In the genomic region with DNA sequence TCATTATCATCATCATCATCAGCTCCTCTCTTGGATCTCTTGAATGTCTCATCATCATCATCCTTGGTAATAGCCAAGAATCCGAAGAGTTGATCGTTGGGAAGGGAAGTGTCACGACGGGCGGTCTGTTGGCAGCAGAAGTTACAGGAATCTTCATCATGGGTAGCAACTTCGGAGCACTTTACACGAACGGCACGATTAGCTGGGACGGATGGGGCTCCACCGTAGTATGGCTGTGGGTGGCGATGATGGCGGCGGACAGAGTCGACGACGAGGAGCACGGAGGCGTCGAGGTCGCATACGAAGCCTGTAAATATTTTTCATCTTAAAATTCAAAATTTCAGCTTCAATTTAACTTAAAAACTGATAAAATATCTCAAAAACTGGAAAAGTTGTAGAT, we compare ENCODE assay signal across 2 worm cellular contexts.
TF ChIP-seq lines count a peak whose summit lies in the region.

No protein-coding gene starts in this region.

TF ChIP-seq in whole organism, L4 larva, 104 proteins besides CTCF, POLR2A, EP300 and RAD21:
- TF ChIP-seq zip-11 (GFP tag; IDR thresholded peaks at IDR 0.05; lab: Robert Waterston, UW) (no peak), set-16 (GFP tag; IDR thresholded peaks at IDR 0.05; lab: Robert Waterston, UW) (peak; percentile 37; the same call in 1 of the 2 replicates)

TF ChIP-seq in whole organism, young adult, 124 proteins besides CTCF, POLR2A, EP300 and RAD21:
- TF ChIP-seq zfh-2 (GFP tag; conservative IDR thresholded peaks at IDR 0.05; lab: Robert Waterston, UW) (peak; percentile 84), ceh-58 (GFP tag; IDR thresholded peaks at IDR 0.05; lab: Robert Waterston, UW) (0 out of 2 replicates have a peak, but pooled peaks have one; percentile 53), dpl-1 (GFP tag; optimal IDR thresholded peaks at IDR 0.05; lab: Kevin White, UChicago) (no peak)
